Fruit fly (Drosophila melanogaster) whole organism, embryonic: ENCODE data around the gene CG5382.

Experiments used
- B-H2 ChIP-seq: fragments of 200-800 bp; sonication (Bioruptor generic); optimal IDR thresholded peaks from 2 replicates; lab custom pipeline; 2018; ENCODE audit warnings: missing biosample characterization, mild to moderate bottlenecking, missing genetic modification characterization
- BEAF-32 ChIP-seq: fragments of 200-800 bp; sonication (Bioruptor generic); optimal IDR thresholded peaks from 3 replicates; lab custom pipeline; 2017; ENCODE audit warnings: missing biosample characterization, missing genetic modification characterization, mild to moderate bottlenecking, moderate library complexity, missing genetic modification reagents
- CG10979 ChIP-seq: fragments of 200-800 bp; sonication (Bioruptor generic); optimal IDR thresholded peaks from 2 replicates; lab custom pipeline; 2018; ENCODE audit warnings: missing biosample characterization, mild to moderate bottlenecking, missing genetic modification characterization, moderate library complexity
- CG11093 ChIP-seq: fragments of 200-800 bp; sonication (Bioruptor generic); IDR thresholded peaks from 3 replicates; pipeline ENCODE4 v1.3.6; 2022; ENCODE audit warnings: missing biosample characterization, missing genetic modification characterization
- CG11247 ChIP-seq: fragments of 200-800 bp; sonication (Bioruptor generic); IDR thresholded peaks from 2 replicates; pipeline ENCODE4 v1.3.6; 2022; ENCODE audit warnings: missing biosample characterization, missing genetic modification characterization
- CG11456 ChIP-seq: fragments of 200-800 bp; sonication (Bioruptor generic); IDR thresholded peaks from 3 replicates; pipeline ENCODE4 v1.3.6; 2022; ENCODE audit warnings: missing biosample characterization, missing genetic modification characterization
- CG16863 ChIP-seq: fragments of 200-800 bp; sonication (Bioruptor generic); optimal IDR thresholded peaks from 3 replicates; lab custom pipeline; 2016; ENCODE audit warnings: missing biosample characterization, missing genetic modification characterization
- CG18011 ChIP-seq: fragments of 200-800 bp; sonication (Bioruptor generic); optimal IDR thresholded peaks from 2 replicates; lab custom pipeline; 2017; ENCODE audit warnings: missing biosample characterization, missing genetic modification characterization, mild to moderate bottlenecking, moderate library complexity, missing genotype
- CG31388 ChIP-seq: fragments of 200-800 bp; sonication (Bioruptor generic); optimal IDR thresholded peaks from 2 replicates; lab custom pipeline; 2016; ENCODE audit warnings: missing biosample characterization, missing genetic modification characterization
- CG33557 ChIP-seq: fragments of 200-800 bp; sonication (Bioruptor generic); optimal IDR thresholded peaks from 2 replicates; lab custom pipeline; 2019; ENCODE audit warnings: missing biosample characterization, mild to moderate bottlenecking, missing genetic modification characterization, moderate library complexity
- CG42726 ChIP-seq: fragments of 200-800 bp; sonication (Bioruptor generic); IDR thresholded peaks from 2 replicates; pipeline ENCODE4 v1.3.6; 2022; ENCODE audit warnings: missing biosample characterization, missing genetic modification characterization; ENCODE audit not compliant: partially characterized antibody
- CG4617 ChIP-seq: fragments of 200-800 bp; sonication (Bioruptor generic); optimal IDR thresholded peaks from 3 replicates; lab custom pipeline; 2016; ENCODE audit warnings: missing biosample characterization, missing genetic modification characterization, borderline replicate concordance
- CG6683 ChIP-seq: fragments of 200-800 bp; sonication (Bioruptor generic); optimal IDR thresholded peaks from 2 replicates; lab custom pipeline; 2017; ENCODE audit warnings: missing biosample characterization, mild to moderate bottlenecking, missing genetic modification characterization, missing genetic modification reagents
- CG7556 ChIP-seq: fragments of 200-800 bp; sonication (Bioruptor generic); optimal IDR thresholded peaks from 2 replicates; lab custom pipeline; 2017; ENCODE audit warnings: missing biosample characterization, mild to moderate bottlenecking, missing genetic modification characterization
- CG7963 ChIP-seq: fragments of 200-800 bp; sonication (Bioruptor generic); IDR thresholded peaks from 3 replicates; pipeline ENCODE4 v1.3.6; 2022; ENCODE audit warnings: missing biosample characterization, missing genetic modification characterization; ENCODE audit not compliant: partially characterized antibody
- CG8359 ChIP-seq: fragments of 200-800 bp; sonication (Bioruptor generic); optimal IDR thresholded peaks from 2 replicates; lab custom pipeline; 2017; ENCODE audit warnings: missing biosample characterization, mild to moderate bottlenecking, missing genetic modification characterization, borderline replicate concordance
- CG9437 ChIP-seq: fragments of 200-800 bp; sonication (Bioruptor generic); optimal IDR thresholded peaks from 2 replicates; lab custom pipeline; 2018; ENCODE audit warnings: missing biosample characterization, mild to moderate bottlenecking, missing genetic modification characterization
- CG9727 ChIP-seq: fragments of 200-800 bp; sonication (Bioruptor generic); optimal IDR thresholded peaks from 3 replicates; lab custom pipeline; 2017; ENCODE audit warnings: missing biosample characterization, mild to moderate bottlenecking, missing genetic modification characterization
- CG9932 ChIP-seq: fragments of 200-800 bp; sonication (Bioruptor generic); IDR thresholded peaks from 2 replicates; pipeline ENCODE4 v1.3.6; 2022; ENCODE audit warnings: missing biosample characterization, missing genetic modification characterization
- Dek ChIP-seq: fragments of 200-800 bp; sonication (Bioruptor generic); optimal IDR thresholded peaks from 3 replicates; lab custom pipeline; 2019; ENCODE audit warnings: missing biosample characterization, mild to moderate bottlenecking, missing genetic modification characterization, moderate library complexity
- Elba2 ChIP-seq: fragments of 200-800 bp; sonication (Bioruptor generic); optimal IDR thresholded peaks from 3 replicates; lab custom pipeline; 2016; ENCODE audit warnings: missing biosample characterization, missing genetic modification characterization
- Fer2 ChIP-seq: fragments of 200-800 bp; sonication (Bioruptor generic); optimal IDR thresholded peaks from 2 replicates; lab custom pipeline; 2018; ENCODE audit warnings: missing biosample characterization, mild to moderate bottlenecking, missing genetic modification characterization, moderate library complexity
- Hr39 ChIP-seq: fragments of >200 bp; optimal IDR thresholded peaks from 2 replicates; lab custom pipeline; 2017
- Hsf ChIP-seq: fragments of 200-800 bp; sonication (Bioruptor generic); optimal IDR thresholded peaks from 3 replicates; lab custom pipeline; 2016; ENCODE audit warnings: missing biosample characterization, missing genetic modification characterization
- MESR4 ChIP-seq: fragments of 200-800 bp; sonication (Bioruptor generic); optimal IDR thresholded peaks from 2 replicates; lab custom pipeline; 2018; ENCODE audit warnings: missing biosample characterization, mild to moderate bottlenecking, missing genetic modification characterization, moderate library complexity
- Nf-YB ChIP-seq: fragments of 200-800 bp; sonication (Bioruptor generic); optimal IDR thresholded peaks from 3 replicates; lab custom pipeline; 2019; ENCODE audit warnings: missing biosample characterization, mild to moderate bottlenecking, missing genetic modification characterization, moderate library complexity
- NfI ChIP-seq: fragments of 200-800 bp; sonication (Bioruptor generic); optimal IDR thresholded peaks from 3 replicates; lab custom pipeline; 2018; ENCODE audit warnings: missing biosample characterization, mild to moderate bottlenecking, missing genetic modification characterization, moderate library complexity
- Ptx1 ChIP-seq: fragments of 200-800 bp; sonication (Bioruptor generic); IDR thresholded peaks from 2 replicates; pipeline ENCODE4 v1.3.6; 2022; ENCODE audit warnings: missing biosample characterization, missing genetic modification characterization
- Six4 ChIP-seq: fragments of 200-800 bp; sonication (Bioruptor generic); optimal IDR thresholded peaks from 2 replicates; lab custom pipeline; 2016; ENCODE audit warnings: missing biosample characterization, missing genetic modification characterization
- TFAM ChIP-seq: fragments of 200-800 bp; sonication (Bioruptor generic); optimal IDR thresholded peaks from 2 replicates; lab custom pipeline; 2017; ENCODE audit warnings: missing biosample characterization, missing genetic modification characterization, inconsistent platforms
- cg ChIP-seq: fragments of 200-800 bp; sonication (Bioruptor generic); optimal IDR thresholded peaks from 3 replicates; lab custom pipeline; 2019; ENCODE audit warnings: missing biosample characterization, mild to moderate bottlenecking, missing genetic modification characterization, moderate library complexity
- chinmo ChIP-seq: fragments of 200-800 bp; sonication (Bioruptor generic); IDR thresholded peaks from 4 replicates; pipeline ENCODE4 v1.3.6; 2022; ENCODE audit warnings: missing biosample characterization, missing genetic modification characterization; ENCODE audit not compliant: partially characterized antibody
- chn ChIP-seq: fragments of 200-800 bp; sonication (Bioruptor generic); optimal IDR thresholded peaks from 2 replicates; lab custom pipeline; 2016; ENCODE audit warnings: missing biosample characterization, missing genetic modification characterization
- dan ChIP-seq: fragments of 200-800 bp; sonication (Bioruptor generic); IDR thresholded peaks from 2 replicates; pipeline ENCODE4 v1.3.6; 2022; ENCODE audit warnings: missing biosample characterization, missing genetic modification characterization
- ems ChIP-seq: fragments of 200-800 bp; sonication (Bioruptor generic); optimal IDR thresholded peaks from 3 replicates; lab custom pipeline; 2016; ENCODE audit warnings: missing biosample characterization, missing genetic modification characterization
- gem ChIP-seq: fragments of 200-800 bp; sonication (Bioruptor generic); optimal IDR thresholded peaks from 2 replicates; lab custom pipeline; 2019; ENCODE audit warnings: missing biosample characterization, mild to moderate bottlenecking, missing genetic modification characterization, moderate library complexity
- kah ChIP-seq: fragments of 200-800 bp; sonication (Bioruptor generic); optimal IDR thresholded peaks from 2 replicates; lab custom pipeline; 2018; ENCODE audit warnings: missing biosample characterization, mild to moderate bottlenecking, missing genetic modification characterization
- kay ChIP-seq: fragments of 200-800 bp; sonication (Bioruptor generic); optimal IDR thresholded peaks from 2 replicates; lab custom pipeline; 2016; ENCODE audit warnings: missing biosample characterization, missing genetic modification characterization
- nerfin-2 ChIP-seq: fragments of 200-800 bp; sonication (Bioruptor generic); IDR thresholded peaks from 2 replicates; pipeline ENCODE4 v1.3.6; 2022; ENCODE audit warnings: missing biosample characterization, missing genetic modification characterization; ENCODE audit not compliant: partially characterized antibody
- pum ChIP-seq: fragments of 200-800 bp; sonication (Bioruptor generic); optimal IDR thresholded peaks from 2 replicates; lab custom pipeline; 2016; ENCODE audit warnings: missing biosample characterization, missing genetic modification characterization
- ranshi ChIP-seq: fragments of 200-800 bp; sonication (Bioruptor generic); IDR thresholded peaks from 2 replicates; pipeline ENCODE4 v1.3.6; 2022; ENCODE audit warnings: missing biosample characterization, missing genetic modification characterization
- sc ChIP-seq, 3 experiments: fragments of >200 bp in 2 of 3; fragments of 200-800 bp in 1 of 3; sonication (Bioruptor generic) in 1 of 3; optimal IDR thresholded peaks; 2 replicates in 2 of 3; 3 replicates in 1 of 3; lab custom pipeline; 2017; ENCODE audit warnings: mild to moderate bottlenecking in 1 of 3, missing biosample characterization in 1 of 3, missing genetic modification characterization in 1 of 3, missing genetic modification reagents in 1 of 3
- sens ChIP-seq: fragments of 200-800 bp; sonication (Bioruptor generic); peaks from one replicate; lab custom pipeline; 2016; ENCODE audit warnings: missing biosample characterization, missing genetic modification characterization
- sim ChIP-seq: fragments of 200-800 bp; sonication (Bioruptor generic); IDR thresholded peaks from 2 replicates; pipeline ENCODE4 v1.3.6; 2022; ENCODE audit warnings: missing biosample characterization, missing genetic modification characterization
- slbo ChIP-seq: fragments of 200-800 bp; sonication (Bioruptor generic); IDR thresholded peaks from 2 replicates; pipeline ENCODE4 v1.3.6; 2022; ENCODE audit warnings: missing biosample characterization, missing genetic modification characterization
- slou ChIP-seq: fragments of 200-800 bp; sonication (Bioruptor generic); optimal IDR thresholded peaks from 3 replicates; lab custom pipeline; 2016; ENCODE audit warnings: missing biosample characterization, missing genetic modification characterization
- wek ChIP-seq: fragments of 200-800 bp; sonication (Bioruptor generic); optimal IDR thresholded peaks from 3 replicates; lab custom pipeline; 2018; ENCODE audit warnings: missing biosample characterization, mild to moderate bottlenecking, missing genetic modification characterization, moderate library complexity
- zfh2 ChIP-seq: fragments of 200-800 bp; sonication (Bioruptor generic); optimal IDR thresholded peaks from 2 replicates; lab custom pipeline; 2016; ENCODE audit warnings: missing biosample characterization, missing genetic modification characterization

Gene CG5382

DNA sequence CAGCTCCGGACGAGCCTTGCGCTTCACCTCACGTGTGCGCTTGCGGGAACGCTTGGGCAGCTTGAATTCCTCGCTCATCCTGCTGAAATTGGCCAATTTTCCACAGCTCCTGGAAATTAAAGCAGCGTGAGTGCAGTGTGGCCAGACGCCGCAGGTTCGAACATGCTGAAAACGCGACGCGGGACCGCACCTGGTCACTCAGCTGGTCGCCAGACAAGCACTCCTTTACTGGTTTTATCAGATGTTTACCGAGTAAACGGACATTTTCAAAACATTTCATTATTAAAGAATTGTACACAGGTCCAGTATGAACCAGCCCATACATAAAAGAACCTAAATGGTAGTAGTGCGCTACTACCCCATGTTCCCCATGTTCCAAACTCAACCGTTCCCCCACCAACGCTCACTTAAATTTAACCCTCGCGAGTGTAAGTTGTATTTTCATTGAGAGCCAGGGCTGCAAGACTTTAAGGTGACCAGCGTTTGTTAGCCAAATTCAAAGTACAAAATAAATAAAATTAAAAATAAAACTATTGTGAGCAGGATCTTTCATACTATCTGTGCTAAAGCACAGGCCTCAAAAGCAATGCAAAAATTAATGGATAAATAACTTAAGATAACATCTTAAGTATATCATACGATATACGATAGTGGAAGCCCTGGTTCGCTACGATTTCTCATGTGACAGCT is 3.4 kb downstream of the CG5382 start, which contains the start of the genes JMJD6, CG7071 and Muted (continued):
- TF ChIP-seq dan (peak; percentile 71), cg (GFP tag; lab: Kevin White, UChicago) (no peak), CG11247 (peak; percentile 91), CG11093 (peak; percentile 85; the same call in 1 of the 3 replicates), CG18011 (GFP tag; lab: Kevin White, UChicago) (peak; percentile 85), wek (no peak), CG9437 (GFP tag; lab: Kevin White, UChicago) (peak; percentile 79), Fer2 (peak; percentile 92), MESR4 (GFP tag; lab: Kevin White, UChicago) (peak; percentile 76), sens (GFP tag; lab: Kevin White, UChicago) (peak; percentile 97), CG4617 (peak; percentile 80), CG10979 (peak; percentile 84), sim (GFP tag; lab: Robert Waterston, UW) (peak; percentile 68; the same call in 1 of the 2 replicates), CG8359 (GFP tag; lab: Kevin White, UChicago) (peak; percentile 44), chn (peak; percentile 93), kay (peak; percentile 75), NfI (peak; percentile 95), TFAM (GFP tag; lab: Kevin White, UChicago) (no peak), CG11456 (GFP tag; lab: Robert Waterston, UW) (peak; percentile 93), pum (GFP tag; lab: Kevin White, UChicago) (peak; percentile 91), sc (optimal IDR thresholded peaks at IDR 0.05; lab: Kevin White, UChicago) (no peak), sc (GFP tag; optimal IDR thresholded peaks at IDR 0.05; lab: Kevin White, UChicago) (peak; percentile 83), Nf-YB (GFP tag; lab: Kevin White, UChicago) (peak; percentile 77), CG6683 (GFP tag; lab: Kevin White, UChicago) (peak; percentile 72), B-H2 (peak; percentile 97), Dek (tag; lab: Kevin White, UChicago) (peak; percentile 91), chinmo (GFP tag; lab: Robert Waterston, UW) (no peak), CG9727 (GFP tag; lab: Kevin White, UChicago) (peak; percentile 89), gem (tag; lab: Kevin White, UChicago) (peak; percentile 95), Hr39 (lab: Kevin White, UChicago) (no peak), kah (GFP tag; lab: Kevin White, UChicago) (peak; percentile 59), slou (GFP tag; lab: Kevin White, UChicago) (peak; percentile 88), ranshi (GFP tag; lab: Robert Waterston, UW) (peak; percentile 93), CG33557 (peak; percentile 89), ems (GFP tag; lab: Kevin White, UChicago) (peak; percentile 89), zfh2 (GFP tag; lab: Kevin White, UChicago) (peak; percentile 95), slbo (GFP tag; lab: Robert Waterston, UW) (peak; percentile 97), CG7556 (peak; percentile 85), BEAF-32 (GFP tag; lab: Kevin White, UChicago) (peak; percentile 90), CG42726 (peak; percentile 66; the same call in 1 of the 2 replicates), CG16863 (GFP tag; lab: Kevin White, UChicago) (peak; percentile 86), Ptx1 (peak; percentile 93), nerfin-2 (GFP tag; lab: Robert Waterston, UW) (peak; percentile 53; the same call in 1 of the 2 replicates), CG9932 (GFP tag; lab: Robert Waterston, UW) (peak; percentile 98), Elba2 (GFP tag; lab: Kevin White, UChicago) (peak; percentile 78), CG7963 (0 out of 3 replicates have a peak, but pooled peaks have one; percentile 4), Six4 (peak; percentile 89), Hsf (peak; percentile 95), CG31388 (GFP tag; lab: Kevin White, UChicago) (peak; percentile 75)
